Worm (Caenorhabditis elegans) whole organism, L4 larva: ENCODE data around the gene prx-14.

Source experiments
- F37D6.2 ChIP-seq: sonication (generic microtip); optimal IDR thresholded peaks from 2 replicates; lab custom pipeline; 2016; ENCODE audit warnings: mild to moderate bottlenecking, missing genetic modification characterization, missing compliant biosample characterization
- ZK546.5 ChIP-seq, 2 experiments: sonication (generic microtip); optimal IDR thresholded peaks; 2 replicates each; lab custom pipeline; 2017; ENCODE audit warnings: missing biosample characterization in 2 of 2, missing genetic modification characterization in 2 of 2
- ama-1 ChIP-seq: fragments of 150-350 bp; optimal IDR thresholded peaks from 2 replicates; lab custom pipeline; 2014; ENCODE audit warnings: inconsistent platforms, mixed read lengths
- dve-1 ChIP-seq: sonication (generic microtip); optimal IDR thresholded peaks from 2 replicates; lab custom pipeline; 2017; ENCODE audit warnings: antibody characterized with exemption, mild to moderate bottlenecking, missing genetic modification characterization, missing compliant biosample characterization; ENCODE audit not compliant: insufficient read depth
- lin-29 ChIP-seq: fragments of 200-800 bp; sonication (Bioruptor generic); IDR thresholded peaks from 2 replicates; pipeline ENCODE4 v1.3.6; 2022; ENCODE audit warnings: missing genetic modification reagents, missing genetic modification characterization, missing compliant biosample characterization
- ztf-11 ChIP-seq: fragments of 150-350 bp; optimal IDR thresholded peaks from 2 replicates; lab custom pipeline; 2014; ENCODE audit warnings: missing biosample characterization, missing genetic modification characterization

DNA sequence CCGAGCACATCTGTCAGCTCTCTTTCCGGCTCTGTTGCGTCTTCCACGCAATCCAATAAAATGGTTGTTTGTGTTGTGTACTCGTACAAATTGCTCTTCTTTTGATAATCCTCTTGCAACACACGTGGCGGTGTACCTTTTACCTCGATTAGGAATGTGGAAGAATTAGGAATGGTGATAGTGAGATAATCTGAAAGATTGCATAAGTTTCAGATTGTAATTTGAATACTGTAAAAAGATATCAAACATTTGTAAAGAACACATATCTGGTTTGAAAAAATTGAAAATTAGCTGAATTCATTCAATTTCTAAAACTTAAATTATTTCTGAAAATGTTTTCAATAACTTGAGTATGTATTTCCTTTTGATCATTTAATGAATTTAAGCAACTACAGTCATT lies 18.1 kb upstream of the prx-14 start, which contains the start of gene C08F8.6:
- TF ChIP-seq ama-1 (lab: Kevin White, UChicago) (no peak), ztf-11 (tag; lab: Kevin White, UChicago) (no peak), lin-29 (no peak), F37D6.2 (tag; lab: Kevin White, UChicago) (no peak), ZK546.5 (tag; optimal IDR thresholded peaks at IDR 0.05; lab: Kevin White, UChicago) (no peak), dve-1 (no peak)
